Fruit fly (Drosophila melanogaster): ENCODE data around the gene Zmynd10.
A peak's percentile ranks its signal among the peaks of the same experiment; 100 is the strongest.

Zmynd10 gene

DNA sequence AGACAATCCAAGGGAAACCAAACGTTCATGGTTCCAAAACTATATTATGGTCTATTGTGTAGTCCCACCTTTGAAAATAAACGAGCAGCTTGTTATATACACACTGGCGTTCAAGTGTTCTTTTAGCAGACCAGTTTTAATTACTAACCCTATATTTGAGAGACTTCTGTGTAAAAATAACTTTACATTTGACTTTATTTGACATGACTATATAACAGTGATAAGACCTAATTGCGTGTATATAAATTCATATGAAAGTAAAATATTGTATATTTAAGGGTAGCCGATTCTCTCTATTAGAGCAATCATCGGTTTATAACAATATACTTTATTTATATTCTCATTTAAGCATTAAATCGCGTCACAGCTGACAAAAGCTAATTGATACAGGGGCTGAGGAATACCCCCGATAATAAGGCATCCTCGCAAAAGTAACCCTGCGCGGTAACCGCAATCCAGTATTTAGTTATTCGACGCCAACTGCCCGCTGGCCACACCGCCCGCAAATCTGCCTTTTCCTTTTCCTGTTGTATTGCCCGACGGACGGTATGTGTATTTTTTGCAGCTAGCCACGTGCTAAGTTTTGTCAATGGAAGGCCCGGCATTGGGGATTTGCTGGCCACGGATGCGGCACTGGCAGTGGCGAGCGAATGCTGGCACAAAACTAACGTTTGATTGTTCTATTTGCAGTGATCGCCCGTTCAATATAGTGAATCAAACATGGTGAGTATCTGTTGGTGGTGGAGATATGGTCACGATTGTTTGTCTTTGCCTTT lies 15.2 kb upstream of the Zmynd10 start, which contains the start of gene RpS4 (continued):
- TF ChIP-seq ase (GFP tag; IDR thresholded peaks at IDR 0.05) (peak; percentile 83), al (GFP tag; IDR thresholded peaks at IDR 0.05) (peak; percentile 67), gem (tag; optimal IDR thresholded peaks at IDR 0.05) (peak; percentile 50), CG13287 (GFP tag; IDR thresholded peaks at IDR 0.05; ENCODE audit: partially characterized antibody) (peak; percentile 33; the same call in 1 of the 2 replicates), zf30C (GFP tag; optimal IDR thresholded peaks at IDR 0.05) (peak; percentile 76), gt (GFP tag; IDR thresholded peaks at IDR 0.05) (peak; percentile 62; the same call in 1 of the 2 replicates), CG12744 (GFP tag; optimal IDR thresholded peaks at IDR 0.05) (peak; percentile 79), nerfin-1 (tag; optimal IDR thresholded peaks at IDR 0.05) (peak; percentile 80), oc (tag; optimal IDR thresholded peaks at IDR 0.05) (peak; percentile 88), Blimp-1 (GFP tag; optimal IDR thresholded peaks at IDR 0.05) (peak; percentile 50), ato (GFP tag; IDR thresholded peaks at IDR 0.05; ENCODE audit: partially characterized antibody) (peak; percentile 35; the same call in 1 of the 2 replicates), Antp (GFP tag; optimal IDR thresholded peaks at IDR 0.05) (peak; percentile 80), CG15696 (tag; optimal IDR thresholded peaks at IDR 0.05) (peak; percentile 54), CG2120 (GFP tag; optimal IDR thresholded peaks at IDR 0.05) (peak; percentile 71), CG11723 (GFP tag; optimal IDR thresholded peaks at IDR 0.05) (peak; percentile 93), CG3163 (GFP tag; optimal IDR thresholded peaks at IDR 0.05) (peak; percentile 62), CG11560 (tag; IDR thresholded peaks at IDR 0.05) (peak; percentile 62; the same call in 1 of the 3 replicates), CG6689 (GFP tag; IDR thresholded peaks at IDR 0.05) (peak; percentile 65), Deaf1 (tag; optimal IDR thresholded peaks at IDR 0.05) (peak; percentile 44), CG9215 (GFP tag; IDR thresholded peaks at IDR 0.05) (peak; percentile 78), CG17359 (tag; optimal IDR thresholded peaks at IDR 0.05) (peak; percentile 84), cas (GFP tag; IDR thresholded peaks at IDR 0.05) (peak; percentile 26; the same call in 1 of the 2 replicates), CG11085 (GFP tag; IDR thresholded peaks at IDR 0.05) (peak; percentile 77), CG2116 (GFP tag; optimal IDR thresholded peaks at IDR 0.05) (peak; percentile 98), mam (GFP tag; optimal IDR thresholded peaks at IDR 0.05) (peak; percentile 84), NC2α (GFP tag; optimal IDR thresholded peaks at IDR 0.05) (peak; percentile 61), CG6813 (GFP tag; optimal IDR thresholded peaks at IDR 0.05) (peak; percentile 97), Chrac-16 (GFP tag; optimal IDR thresholded peaks at IDR 0.05) (peak; percentile 46), aop (GFP tag; IDR thresholded peaks at IDR 0.05) (no peak), dm (GFP tag; optimal IDR thresholded peaks at IDR 0.05) (peak; percentile 98), MTF-1 (GFP tag; optimal IDR thresholded peaks at IDR 0.05; ENCODE audit: borderline replicate concordance) (peak; percentile 98), Side (GFP tag; optimal IDR thresholded peaks at IDR 0.05) (peak; percentile 90), az2 (GFP tag; optimal IDR thresholded peaks at IDR 0.05) (peak; percentile 39), Rfx (GFP tag; IDR thresholded peaks at IDR 0.05) (peak; percentile 93), CG4617 (GFP tag; optimal IDR thresholded peaks at IDR 0.05; ENCODE audit: borderline replicate concordance) (peak; percentile 68), Atf3 (GFP tag; optimal IDR thresholded peaks at IDR 0.05) (peak; percentile 75), Hsf (GFP tag; optimal IDR thresholded peaks at IDR 0.05) (peak; percentile 86), ftz-f1 (GFP tag; optimal IDR thresholded peaks at IDR 0.05) (peak; percentile 65), CG34224 (GFP tag; IDR thresholded peaks at IDR 0.05; ENCODE audit: partially characterized antibody) (no peak), Bdp1 (GFP tag; optimal IDR thresholded peaks at IDR 0.05) (peak; percentile 81), E2f2 (GFP tag; IDR thresholded peaks at IDR 0.05) (peak; percentile 37), CG12769 (tag; optimal IDR thresholded peaks at IDR 0.05) (peak; percentile 86), NK7.1 (GFP tag; optimal IDR thresholded peaks at IDR 0.05) (peak; percentile 87), CG32767 (GFP tag; IDR thresholded peaks at IDR 0.05) (peak; percentile 73; the same call in 1 of the 2 replicates), nom (GFP tag; optimal IDR thresholded peaks at IDR 0.05) (peak; percentile 97), CG17829 (tag; optimal IDR thresholded peaks at IDR 0.05) (peak; percentile 72), D (optimal IDR thresholded peaks at IDR 0.05) (no peak), D (GFP tag; optimal IDR thresholded peaks at IDR 0.05) (peak; percentile 78)
